Worm (Caenorhabditis elegans) whole organism, L3 larva: Measurements from ENCODE around the gene F23H12.7.

Source experiments
- R02D3.7 ChIP-seq: fragments of 150-350 bp; optimal IDR thresholded peaks from 2 replicates; lab custom pipeline; 2014; ENCODE audit warnings: missing biosample characterization, missing genetic modification characterization
- ZK546.5 ChIP-seq: sonication (generic microtip); optimal IDR thresholded peaks from 2 replicates; lab custom pipeline; 2017; ENCODE audit warnings: missing biosample characterization, missing genetic modification characterization
- aly-2 ChIP-seq: fragments of 150-350 bp; optimal IDR thresholded peaks from 2 replicates; lab custom pipeline; 2014; ENCODE audit warnings: missing biosample characterization, missing genetic modification characterization
- ama-1 ChIP-seq: fragments of 150-350 bp; optimal IDR thresholded peaks from 2 replicates; lab custom pipeline; 2018
- ceh-16 ChIP-seq: sonication (generic microtip); optimal IDR thresholded peaks from 2 replicates; lab custom pipeline; 2017; ENCODE audit warnings: missing biosample characterization, missing genetic modification characterization
- ceh-28 ChIP-seq: fragments of 150-350 bp; optimal IDR thresholded peaks from 2 replicates; lab custom pipeline; 2014; ENCODE audit warnings: missing biosample characterization, missing genetic modification reagents, missing genetic modification characterization
- ceh-82 ChIP-seq: fragments of 150-350 bp; optimal IDR thresholded peaks from 2 replicates; lab custom pipeline; 2014; ENCODE audit warnings: missing biosample characterization, missing genetic modification characterization
- ceh-9 ChIP-seq: sonication (generic microtip); optimal IDR thresholded peaks from 2 replicates; lab custom pipeline; 2018; ENCODE audit warnings: missing biosample characterization, missing genetic modification characterization
- daf-12 ChIP-seq: fragments of 150-350 bp; optimal IDR thresholded peaks from 2 replicates; lab custom pipeline; 2014; ENCODE audit warnings: missing biosample characterization, missing genetic modification reagents, missing genetic modification characterization
- egl-27 ChIP-seq: sonication (generic microtip); optimal IDR thresholded peaks from 4 replicates; lab custom pipeline; 2017; ENCODE audit warnings: missing biosample characterization, missing genetic modification reagents, missing genetic modification characterization
- egl-5 ChIP-seq: fragments of 150-350 bp; optimal IDR thresholded peaks from 2 replicates; lab custom pipeline; 2017; ENCODE audit warnings: missing biosample characterization, missing genetic modification reagents, missing genetic modification characterization, inconsistent platforms
- elt-1 ChIP-seq: fragments of 150-350 bp; optimal IDR thresholded peaks from 2 replicates; lab custom pipeline; 2014; ENCODE audit warnings: missing biosample characterization, missing genetic modification characterization
- elt-2 ChIP-seq: sonication (generic microtip); optimal IDR thresholded peaks from 2 replicates; lab custom pipeline; 2016; ENCODE audit warnings: missing genetic modification reagents, mild to moderate bottlenecking, missing genetic modification characterization, missing compliant biosample characterization
- elt-3 ChIP-seq, 3 experiments: fragments of 150-350 bp in 1 of 3; sonication (generic microtip) in 2 of 3; optimal IDR thresholded peaks; 2 replicates in 2 of 3; 4 replicates in 1 of 3; lab custom pipeline; 2014 to 2017; ENCODE audit warnings: missing biosample characterization in 3 of 3, missing genetic modification characterization in 3 of 3
- eor-1 ChIP-seq, 2 experiments: fragments of 150-350 bp; optimal IDR thresholded peaks; 2 replicates each; lab custom pipeline; 2014 to 2018; ENCODE audit warnings: missing biosample characterization in 2 of 2, missing genetic modification characterization in 2 of 2
- fkh-10 ChIP-seq: sonication (generic microtip); optimal IDR thresholded peaks from 2 replicates; lab custom pipeline; 2017; ENCODE audit warnings: missing biosample characterization, missing genetic modification reagents, missing genetic modification characterization
- fkh-2 ChIP-seq: fragments of 150-350 bp; optimal IDR thresholded peaks from 2 replicates; lab custom pipeline; 2014; ENCODE audit warnings: missing biosample characterization, missing genetic modification reagents, missing genetic modification characterization
- fos-1 ChIP-seq: fragments of 150-350 bp; optimal IDR thresholded peaks from 2 replicates; lab custom pipeline; 2014; ENCODE audit warnings: missing biosample characterization, missing genetic modification characterization
- hmg-11 ChIP-seq: sonication (generic microtip); optimal IDR thresholded peaks from 2 replicates; lab custom pipeline; 2016; ENCODE audit warnings: missing genetic modification characterization, missing compliant biosample characterization
- jun-1 ChIP-seq: fragments of 150-350 bp; optimal IDR thresholded peaks from 2 replicates; lab custom pipeline; 2014; ENCODE audit warnings: missing biosample characterization, missing genetic modification reagents, missing genetic modification characterization
- lin-15B ChIP-seq: fragments of 150-350 bp; optimal IDR thresholded peaks from 2 replicates; lab custom pipeline; 2014; ENCODE audit warnings: missing biosample characterization, missing genetic modification characterization
- lin-39 ChIP-seq: fragments of 150-350 bp; optimal IDR thresholded peaks from 2 replicates; lab custom pipeline; 2018; ENCODE audit warnings: missing biosample characterization, missing genetic modification reagents, missing genetic modification characterization
- lsy-12 ChIP-seq: sonication (generic microtip); optimal IDR thresholded peaks from 2 replicates; lab custom pipeline; 2016; ENCODE audit warnings: mild to moderate bottlenecking, missing genetic modification characterization, missing compliant biosample characterization
- mdl-1 ChIP-seq: fragments of 150-350 bp; optimal IDR thresholded peaks from 2 replicates; lab custom pipeline; 2014; ENCODE audit warnings: missing biosample characterization, missing genetic modification characterization
- mml-1 ChIP-seq: fragments of 150-350 bp; sonication (generic microtip); optimal IDR thresholded peaks from 3 replicates; lab custom pipeline; 2014; ENCODE audit warnings: missing biosample characterization, missing genetic modification characterization
- nfya-1 ChIP-seq: sonication (generic microtip); optimal IDR thresholded peaks from 2 replicates; lab custom pipeline; 2017; ENCODE audit warnings: missing genetic modification characterization, mild to moderate bottlenecking, missing compliant biosample characterization, antibody characterized with exemption, moderate library complexity; ENCODE audit not compliant: insufficient read depth
- nhr-11 ChIP-seq: fragments of 150-350 bp; optimal IDR thresholded peaks from 2 replicates; lab custom pipeline; 2014; ENCODE audit warnings: missing biosample characterization, missing genetic modification characterization
- nhr-12 ChIP-seq: fragments of 150-350 bp; optimal IDR thresholded peaks from 2 replicates; lab custom pipeline; 2014; ENCODE audit warnings: missing biosample characterization, missing genetic modification characterization
- nhr-23 ChIP-seq: fragments of 150-350 bp; optimal IDR thresholded peaks from 2 replicates; lab custom pipeline; 2014; ENCODE audit warnings: missing biosample characterization, missing genetic modification reagents, missing genetic modification characterization
- nhr-237 ChIP-seq: fragments of 150-350 bp; optimal IDR thresholded peaks from 2 replicates; lab custom pipeline; 2014; ENCODE audit warnings: missing biosample characterization, missing genetic modification characterization
- nhr-25 ChIP-seq: sonication (generic microtip); optimal IDR thresholded peaks from 2 replicates; lab custom pipeline; 2017; ENCODE audit warnings: missing biosample characterization, missing genetic modification characterization
- nhr-28 ChIP-seq: fragments of 150-350 bp; optimal IDR thresholded peaks from 2 replicates; lab custom pipeline; 2014; ENCODE audit warnings: missing biosample characterization, missing genetic modification characterization
- nhr-43 ChIP-seq: sonication (generic microtip); optimal IDR thresholded peaks from 2 replicates; lab custom pipeline; 2016; ENCODE audit warnings: mild to moderate bottlenecking, missing genetic modification characterization, missing compliant biosample characterization; ENCODE audit not compliant: poor library complexity, severe bottlenecking
- nhr-67 ChIP-seq: fragments of 150-350 bp; optimal IDR thresholded peaks from 2 replicates; lab custom pipeline; 2014; ENCODE audit warnings: missing biosample characterization, missing genetic modification characterization
- nhr-76 ChIP-seq: fragments of 150-350 bp; sonication (generic microtip); optimal IDR thresholded peaks from 5 replicates; lab custom pipeline; 2014; ENCODE audit warnings: missing biosample characterization, missing genetic modification characterization
- nhr-77 ChIP-seq: fragments of 150-350 bp; optimal IDR thresholded peaks from 2 replicates; lab custom pipeline; 2014; ENCODE audit warnings: missing biosample characterization, missing genetic modification characterization
- pha-4 ChIP-seq: fragments of 150-350 bp; optimal IDR thresholded peaks from 2 replicates; lab custom pipeline; 2014; ENCODE audit warnings: missing biosample characterization, missing genetic modification reagents, missing genetic modification characterization
- pqm-1 ChIP-seq: fragments of 150-350 bp; optimal IDR thresholded peaks from 2 replicates; lab custom pipeline; 2017; ENCODE audit warnings: missing biosample characterization, missing genetic modification characterization, inconsistent platforms
- sea-2 ChIP-seq: fragments of 150-350 bp; sonication (generic microtip); optimal IDR thresholded peaks from 4 replicates; lab custom pipeline; 2014; ENCODE audit warnings: missing biosample characterization, missing genetic modification reagents, missing genetic modification characterization
- skn-1 ChIP-seq: fragments of 150-350 bp; optimal IDR thresholded peaks from 2 replicates; lab custom pipeline; 2014; ENCODE audit warnings: missing biosample characterization, missing genetic modification characterization
- snpc-4 ChIP-seq: fragments of 150-350 bp; optimal IDR thresholded peaks from 2 replicates; lab custom pipeline; 2014; ENCODE audit warnings: missing biosample characterization, missing genetic modification characterization
- tbx-2 ChIP-seq: sonication (generic microtip); optimal IDR thresholded peaks from 2 replicates; lab custom pipeline; 2016; ENCODE audit warnings: mild to moderate bottlenecking, missing genetic modification characterization, missing compliant biosample characterization
- unc-39 ChIP-seq: sonication (generic microtip); optimal IDR thresholded peaks from 4 replicates; lab custom pipeline; 2017; ENCODE audit warnings: missing biosample characterization, missing genetic modification characterization
- unc-62 ChIP-seq: fragments of 150-350 bp; sonication (generic microtip); optimal IDR thresholded peaks from 4 replicates; lab custom pipeline; 2014; ENCODE audit warnings: missing biosample characterization, missing genetic modification reagents, missing genetic modification characterization
- zag-1 ChIP-seq: fragments of 150-350 bp; optimal IDR thresholded peaks from 2 replicates; lab custom pipeline; 2014; ENCODE audit warnings: missing biosample characterization, missing genetic modification characterization
- ztf-11 ChIP-seq: fragments of 150-350 bp; optimal IDR thresholded peaks from 2 replicates; lab custom pipeline; 2014; ENCODE audit warnings: missing biosample characterization, missing genetic modification characterization
- ztf-4 ChIP-seq: fragments of 150-350 bp; optimal IDR thresholded peaks from 2 replicates; lab custom pipeline; 2014; ENCODE audit warnings: missing biosample characterization, missing genetic modification characterization

Gene F23H12.7

DNA sequence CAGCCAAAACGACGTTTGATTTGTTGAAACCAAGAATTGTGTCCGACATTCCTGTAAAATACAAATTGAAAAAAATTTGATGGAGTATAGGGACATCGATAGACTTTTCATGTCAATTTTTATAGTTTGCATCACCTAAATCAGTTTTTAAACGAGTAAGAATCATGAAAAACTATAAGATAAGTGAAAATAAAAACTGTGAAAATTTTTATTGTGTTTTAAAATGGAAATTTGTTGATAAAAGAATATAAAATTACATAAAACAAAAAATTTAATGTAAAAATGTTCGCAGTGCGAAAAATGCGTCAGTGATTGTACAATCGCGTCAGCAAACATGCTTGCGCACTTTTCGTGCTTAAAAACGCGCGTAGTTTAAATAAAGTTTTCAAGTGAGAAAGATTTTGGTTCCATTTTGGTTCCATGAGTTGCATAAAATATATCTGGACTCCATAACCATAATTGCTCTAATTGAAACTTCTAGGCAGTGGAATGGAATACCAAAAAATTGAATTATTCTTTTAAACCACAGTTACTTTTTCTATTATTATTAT is 28.0 kb upstream of the F23H12.7 start, which contains the start of gene tomm-20:
Gene tomm-20 (minus strand): TSS at position 51 of the 551 bp plus-strand sequence.
- TF ChIP-seq pqm-1 (tag; lab: Kevin White, UChicago) (peak; percentile 70), elt-3 (tag; optimal IDR thresholded peaks at IDR 0.05; lab: Kevin White, UChicago) (no peak), egl-27 (tag; lab: Kevin White, UChicago) (peak; percentile 36), fos-1 (tag; lab: Kevin White, UChicago) (no peak), daf-12 (tag; lab: Kevin White, UChicago) (no peak), lsy-12 (tag; lab: Kevin White, UChicago) (peak; percentile 91), lin-15B (peak; percentile 88), ceh-28 (tag; lab: Kevin White, UChicago) (peak; percentile 69), ceh-16 (tag; lab: Kevin White, UChicago) (no peak), jun-1 (tag; lab: Kevin White, UChicago) (peak; percentile 73), nhr-11 (tag; lab: Kevin White, UChicago) (peak; percentile 53), fkh-2 (no peak), elt-1 (tag; lab: Kevin White, UChicago) (peak; percentile 29), mml-1 (tag; lab: Kevin White, UChicago) (no peak), nhr-237 (tag; lab: Kevin White, UChicago) (no peak), aly-2 (peak; percentile 57), ceh-82 (tag; lab: Kevin White, UChicago) (peak; percentile 64), nhr-28 (peak; percentile 58), sea-2 (GFP tag; lab: Kevin White, UChicago) (no peak), nhr-67 (tag; lab: Kevin White, UChicago) (no peak), tbx-2 (tag; lab: Kevin White, UChicago) (peak; percentile 90), zag-1 (no peak), nhr-43 (peak; percentile 95), unc-62 (GFP tag; lab: Kevin White, UChicago) (no peak), nfya-1 (tag; lab: Kevin White, UChicago) (peak; percentile 91), ztf-4 (tag; lab: Kevin White, UChicago) (peak; percentile 49), R02D3.7 (tag; lab: Kevin White, UChicago) (peak; percentile 87), ceh-9 (tag; lab: Kevin White, UChicago) (no peak), ama-1 (lab: Kevin White, UChicago) (peak; percentile 67), nhr-23 (peak; percentile 97), lin-39 (tag; lab: Kevin White, UChicago) (peak; percentile 66), egl-5 (tag; lab: Kevin White, UChicago) (peak; percentile 83), elt-2 (tag; lab: Kevin White, UChicago) (peak; percentile 69), nhr-76 (tag; lab: Kevin White, UChicago) (no peak), ztf-11 (tag; lab: Kevin White, UChicago) (no peak), eor-1 (tag; optimal IDR thresholded peaks at IDR 0.05; lab: Kevin White, UChicago) (no peak), pha-4 (tag; lab: Kevin White, UChicago) (peak; percentile 95), snpc-4 (tag; lab: Kevin White, UChicago) (peak; percentile 86), fkh-10 (peak; percentile 66), ZK546.5 (tag; lab: Kevin White, UChicago) (peak; percentile 32), nhr-25 (tag; lab: Kevin White, UChicago) (peak; percentile 87), skn-1 (tag; lab: Kevin White, UChicago) (peak; percentile 60), nhr-12 (tag; lab: Kevin White, UChicago) (no peak), nhr-77 (tag; lab: Kevin White, UChicago) (peak; percentile 70), hmg-11 (tag; lab: Kevin White, UChicago) (peak; percentile 70), mdl-1 (tag; lab: Kevin White, UChicago) (no peak), unc-39 (tag; lab: Kevin White, UChicago) (peak; percentile 19)
- TF ChIP-seq, all 47 proteins: peak for 30
